Fruit fly (Drosophila melanogaster) whole organism, embryonic: Measurements from ENCODE around the gene CG17230.

Experiments used
- Atf3 ChIP-seq: fragments of 200-800 bp; sonication (Bioruptor generic); optimal IDR thresholded peaks from 3 replicates; lab custom pipeline; 2016; ENCODE audit warnings: missing biosample characterization, missing genetic modification characterization
- Blimp-1 ChIP-seq: fragments of 200-800 bp; sonication (Bioruptor generic); optimal IDR thresholded peaks from 3 replicates; lab custom pipeline; 2018; ENCODE audit warnings: missing biosample characterization, missing genetic modification characterization, mild to moderate bottlenecking, moderate library complexity, missing genetic modification reagents
- C15 ChIP-seq: fragments of 200-800 bp; sonication (Bioruptor generic); IDR thresholded peaks from 3 replicates; pipeline ENCODE4 v1.3.6; 2022; ENCODE audit warnings: missing biosample characterization, missing genetic modification characterization
- CG14014 ChIP-seq: fragments of 200-800 bp; sonication (Bioruptor generic); IDR thresholded peaks from 2 replicates; pipeline ENCODE4 v1.3.6; 2022; ENCODE audit warnings: missing biosample characterization, missing genetic modification characterization
- CG15514 ChIP-seq: fragments of 200-800 bp; sonication (Bioruptor generic); optimal IDR thresholded peaks from 3 replicates; lab custom pipeline; 2017; ENCODE audit warnings: missing biosample characterization, missing genetic modification characterization, mild to moderate bottlenecking, moderate library complexity, missing genetic modification reagents
- CG1647 ChIP-seq: fragments of 200-800 bp; sonication (Bioruptor generic); optimal IDR thresholded peaks from 3 replicates; lab custom pipeline; 2016; ENCODE audit warnings: missing biosample characterization, missing genetic modification characterization
- CG2120 ChIP-seq: fragments of 200-800 bp; sonication (Bioruptor generic); optimal IDR thresholded peaks from 3 replicates; lab custom pipeline; 2016; ENCODE audit warnings: missing biosample characterization, missing genetic modification characterization
- CG2202 ChIP-seq: fragments of 200-800 bp; sonication (Bioruptor generic); optimal IDR thresholded peaks from 2 replicates; lab custom pipeline; 2018; ENCODE audit warnings: missing biosample characterization, mild to moderate bottlenecking, missing genetic modification characterization
- CG31224 ChIP-seq: fragments of 200-800 bp; sonication (Bioruptor generic); IDR thresholded peaks from 2 replicates; pipeline ENCODE4 v1.3.6; 2022; ENCODE audit warnings: missing biosample characterization, missing genetic modification characterization
- CG32767 ChIP-seq: fragments of 200-800 bp; sonication (Bioruptor generic); IDR thresholded peaks from 2 replicates; pipeline ENCODE4 v1.3.6; 2022; ENCODE audit warnings: missing biosample characterization, missing genetic modification characterization
- CG34224 ChIP-seq: fragments of 200-800 bp; sonication (Bioruptor generic); IDR thresholded peaks from 3 replicates; pipeline ENCODE4 v1.3.6; 2022; ENCODE audit warnings: missing biosample characterization, missing genetic modification characterization; ENCODE audit not compliant: partially characterized antibody
- CG42726 ChIP-seq: fragments of 200-800 bp; sonication (Bioruptor generic); IDR thresholded peaks from 2 replicates; pipeline ENCODE4 v1.3.6; 2022; ENCODE audit warnings: missing biosample characterization, missing genetic modification characterization; ENCODE audit not compliant: partially characterized antibody
- CG6272 ChIP-seq: fragments of 200-800 bp; sonication (Bioruptor generic); IDR thresholded peaks from 2 replicates; pipeline ENCODE4 v1.3.6; 2022; ENCODE audit warnings: missing biosample characterization, missing genetic modification characterization
- CG6683 ChIP-seq: fragments of 200-800 bp; sonication (Bioruptor generic); optimal IDR thresholded peaks from 2 replicates; lab custom pipeline; 2017; ENCODE audit warnings: missing biosample characterization, mild to moderate bottlenecking, missing genetic modification characterization, missing genetic modification reagents
- CG7839 ChIP-seq: fragments of 200-800 bp; sonication (Bioruptor generic); optimal IDR thresholded peaks from 3 replicates; lab custom pipeline; 2018; ENCODE audit warnings: missing biosample characterization, mild to moderate bottlenecking, missing genetic modification characterization, moderate library complexity
- Camta ChIP-seq: fragments of 200-800 bp; sonication (Bioruptor generic); optimal IDR thresholded peaks from 2 replicates; lab custom pipeline; 2016; ENCODE audit warnings: missing biosample characterization, missing genetic modification characterization
- Chrac-16 ChIP-seq: fragments of 200-800 bp; sonication (Bioruptor generic); optimal IDR thresholded peaks from 3 replicates; lab custom pipeline; 2016; ENCODE audit warnings: missing biosample characterization, missing genetic modification characterization
- Dip2 ChIP-seq: fragments of 200-800 bp; sonication (Bioruptor generic); IDR thresholded peaks from 2 replicates; pipeline ENCODE4 v1.3.6; 2022; ENCODE audit warnings: missing biosample characterization, missing genetic modification characterization
- E2f1 ChIP-seq: fragments of 200-800 bp; sonication (Bioruptor generic); IDR thresholded peaks from 2 replicates; pipeline ENCODE4 v1.3.6; 2022; ENCODE audit warnings: missing biosample characterization, missing genetic modification characterization
- Eip74EF ChIP-seq, 2 experiments: fragments of 200-800 bp in 1 of 2; fragments of >200 bp in 1 of 2; sonication (Bioruptor generic) in 1 of 2; optimal IDR thresholded peaks; 2 replicates each; lab custom pipeline; 2017 to 2019; ENCODE audit warnings: missing biosample characterization in 2 of 2, missing genetic modification characterization in 2 of 2, mild to moderate bottlenecking in 1 of 2, moderate library complexity in 1 of 2
- HHEX ChIP-seq: fragments of 200-800 bp; sonication (Bioruptor generic); optimal IDR thresholded peaks from 3 replicates; lab custom pipeline; 2017; ENCODE audit warnings: missing biosample characterization, mild to moderate bottlenecking, missing genetic modification characterization, missing genetic modification reagents
- HmgD ChIP-seq: fragments of 200-800 bp; sonication (Bioruptor generic); optimal IDR thresholded peaks from 3 replicates; lab custom pipeline; 2016; ENCODE audit warnings: missing biosample characterization, missing genetic modification characterization
- NFAT ChIP-seq: fragments of 200-800 bp; sonication (Bioruptor generic); IDR thresholded peaks from 2 replicates; pipeline ENCODE4 v1.3.6; 2022; ENCODE audit warnings: missing biosample characterization, missing genetic modification characterization
- Neu2 ChIP-seq: fragments of 200-800 bp; sonication (Bioruptor generic); optimal IDR thresholded peaks from 3 replicates; lab custom pipeline; 2016; ENCODE audit warnings: missing biosample characterization, missing genetic modification characterization, borderline replicate concordance
- Rfx ChIP-seq: fragments of 200-800 bp; sonication (Bioruptor generic); IDR thresholded peaks from 2 replicates; pipeline ENCODE4 v1.3.6; 2022; ENCODE audit warnings: missing biosample characterization, missing genetic modification characterization
- Rx ChIP-seq: fragments of 200-800 bp; sonication (Bioruptor generic); IDR thresholded peaks from 2 replicates; pipeline ENCODE4 v1.3.6; 2022; ENCODE audit warnings: missing biosample characterization, missing genetic modification characterization
- Spps ChIP-seq: fragments of 200-800 bp; sonication (Bioruptor generic); optimal IDR thresholded peaks from 2 replicates; lab custom pipeline; 2018; ENCODE audit warnings: missing biosample characterization, mild to moderate bottlenecking, missing genetic modification characterization
- abd-A ChIP-seq: fragments of 200-800 bp; sonication (Bioruptor generic); optimal IDR thresholded peaks from 3 replicates; lab custom pipeline; 2019; ENCODE audit warnings: missing biosample characterization, mild to moderate bottlenecking, missing genetic modification characterization, moderate library complexity
- ac ChIP-seq: fragments of 200-800 bp; sonication (Bioruptor generic); optimal IDR thresholded peaks from 3 replicates; lab custom pipeline; 2017; ENCODE audit warnings: missing biosample characterization, mild to moderate bottlenecking, missing genetic modification characterization
- amos ChIP-seq: fragments of 200-800 bp; sonication (Bioruptor generic); IDR thresholded peaks from 2 replicates; pipeline ENCODE4 v1.3.6; 2022; ENCODE audit warnings: missing biosample characterization, missing genetic modification characterization; ENCODE audit not compliant: partially characterized antibody
- az2 ChIP-seq: fragments of 200-800 bp; sonication (Bioruptor generic); optimal IDR thresholded peaks from 3 replicates; lab custom pipeline; 2016; ENCODE audit warnings: missing biosample characterization, missing genetic modification characterization
- cato ChIP-seq: fragments of 200-800 bp; sonication (Bioruptor generic); optimal IDR thresholded peaks from 2 replicates; lab custom pipeline; 2016; ENCODE audit warnings: missing biosample characterization, missing genetic modification characterization, borderline replicate concordance
- crol ChIP-seq: fragments of 200-800 bp; sonication (Bioruptor generic); IDR thresholded peaks from 2 replicates; pipeline ENCODE4 v1.3.6; 2022; ENCODE audit warnings: missing biosample characterization, missing genetic modification characterization
- dysf ChIP-seq: fragments of 200-800 bp; sonication (Bioruptor generic); IDR thresholded peaks from 3 replicates; pipeline ENCODE4 v1.3.6; 2022; ENCODE audit warnings: missing biosample characterization, missing genetic modification characterization
- eve ChIP-seq, 2 experiments: fragments of >200 bp; optimal IDR thresholded peaks; 2 replicates each; lab custom pipeline; 2017; ENCODE audit warnings: missing biosample characterization in 2 of 2, missing genetic modification characterization in 2 of 2
- eyg ChIP-seq: fragments of 200-800 bp; sonication (Bioruptor generic); optimal IDR thresholded peaks from 3 replicates; lab custom pipeline; 2016; ENCODE audit warnings: missing biosample characterization, missing genetic modification characterization
- fd102C ChIP-seq: fragments of 200-800 bp; sonication (Bioruptor generic); optimal IDR thresholded peaks from 2 replicates; lab custom pipeline; 2018; ENCODE audit warnings: missing biosample characterization, mild to moderate bottlenecking, missing genetic modification characterization, moderate library complexity
- grau ChIP-seq: fragments of 200-800 bp; optimal IDR thresholded peaks from 3 replicates; lab custom pipeline; 2019; ENCODE audit warnings: missing biosample characterization, mild to moderate bottlenecking, missing genetic modification characterization, moderate library complexity
- grn ChIP-seq: fragments of 200-800 bp; sonication (Bioruptor generic); optimal IDR thresholded peaks from 3 replicates; lab custom pipeline; 2017; ENCODE audit warnings: missing biosample characterization, missing genetic modification characterization
- her ChIP-seq: fragments of 200-800 bp; sonication (Bioruptor generic); optimal IDR thresholded peaks from 2 replicates; lab custom pipeline; 2016; ENCODE audit warnings: missing biosample characterization, missing genetic modification characterization
- lola ChIP-seq, 3 experiments: fragments of >200 bp in 2 of 3; fragments of 200-800 bp in 1 of 3; sonication (Bioruptor generic) in 1 of 3; optimal IDR thresholded peaks; 2 replicates each; lab custom pipeline; 2017 to 2019; ENCODE audit warnings: missing biosample characterization in 3 of 3, missing genetic modification characterization in 3 of 3, mild to moderate bottlenecking in 1 of 3, moderate library complexity in 1 of 3
- lov ChIP-seq, 2 experiments: fragments of 200-800 bp in 1 of 2; fragments of >200 bp in 1 of 2; sonication (Bioruptor generic) in 1 of 2; IDR thresholded peaks in 1 of 2; optimal IDR thresholded peaks in 1 of 2; 2 replicates in 1 of 2; 3 replicates in 1 of 2; pipeline versions ENCODE4 v1.3.6 to Lab custom; 2017 to 2022; ENCODE audit warnings: missing biosample characterization in 1 of 2, missing genetic modification characterization in 1 of 2
- mam ChIP-seq: fragments of 200-800 bp; sonication (Bioruptor generic); optimal IDR thresholded peaks from 3 replicates; lab custom pipeline; 2016; ENCODE audit warnings: missing biosample characterization, missing genetic modification characterization
- nau ChIP-seq: fragments of 200-800 bp; sonication (Bioruptor generic); optimal IDR thresholded peaks from 3 replicates; lab custom pipeline; 2017; ENCODE audit warnings: missing biosample characterization, mild to moderate bottlenecking, missing genetic modification characterization, missing genetic modification reagents
- pb ChIP-seq: fragments of 200-800 bp; sonication (Bioruptor generic); optimal IDR thresholded peaks from 3 replicates; lab custom pipeline; 2016; ENCODE audit warnings: missing biosample characterization, missing genetic modification characterization
- phol ChIP-seq: fragments of 200-800 bp; sonication (Bioruptor generic); optimal IDR thresholded peaks from 3 replicates; lab custom pipeline; 2018; ENCODE audit warnings: missing biosample characterization, mild to moderate bottlenecking, missing genetic modification characterization, moderate library complexity
- psq ChIP-seq: fragments of 200-800 bp; sonication (Bioruptor generic); optimal IDR thresholded peaks from 2 replicates; lab custom pipeline; 2017; ENCODE audit warnings: missing biosample characterization, missing genetic modification characterization
- ranshi ChIP-seq: fragments of 200-800 bp; sonication (Bioruptor generic); IDR thresholded peaks from 2 replicates; pipeline ENCODE4 v1.3.6; 2022; ENCODE audit warnings: missing biosample characterization, missing genetic modification characterization
- tup ChIP-seq: fragments of 200-800 bp; sonication (Bioruptor generic); optimal IDR thresholded peaks from 2 replicates; lab custom pipeline; 2016; ENCODE audit warnings: missing biosample characterization, mild to moderate bottlenecking, missing genetic modification characterization, moderate library complexity

The CG17230 gene

DNA sequence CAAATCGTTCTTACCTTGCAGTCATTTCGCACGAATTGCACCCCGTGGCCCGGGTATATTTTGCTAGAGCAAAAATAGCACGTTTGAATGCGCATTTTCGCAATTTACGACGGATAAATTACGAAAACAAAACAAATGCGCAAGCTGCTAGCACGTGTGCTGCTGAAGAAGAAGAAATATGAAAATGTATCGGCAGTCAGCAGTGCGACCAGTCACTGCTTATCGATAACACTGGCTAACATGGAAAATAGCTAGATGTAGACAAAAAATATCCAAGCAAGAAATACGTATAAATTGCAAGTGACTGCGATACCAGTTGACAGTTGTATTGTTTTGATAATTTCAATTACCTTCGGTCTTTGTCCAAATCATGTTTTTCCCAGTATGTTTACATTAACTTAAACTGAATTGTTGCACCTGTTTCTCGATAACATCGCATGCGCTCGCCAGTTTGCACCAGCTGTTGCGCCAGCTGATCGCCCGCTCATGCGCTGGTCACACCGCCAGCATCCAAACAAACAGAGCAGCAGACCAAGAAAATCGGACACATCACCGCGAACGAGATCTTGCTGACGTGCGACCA is 6.1 kb upstream of the CG17230 start, which contains the start of the genes RpL24-like and CG5276 (continued):
- TF ChIP-seq E2f1 (GFP tag; lab: Robert Waterston, UW): no peak
- TF ChIP-seq Rx (GFP tag; lab: Robert Waterston, UW): no peak
- TF ChIP-seq Neu2 (GFP tag; lab: Kevin White, UChicago): peak; percentile 25
- no peak for TF ChIP-seq pb (GFP tag; lab: Kevin White, UChicago)
- TF ChIP-seq CG1647: no peak
- no peak for TF ChIP-seq nau (GFP tag; lab: Kevin White, UChicago)
- no peak for TF ChIP-seq HHEX (GFP tag; lab: Kevin White, UChicago)
- TF ChIP-seq CG6683: no peak
- no peak for TF ChIP-seq CG2120 (GFP tag; lab: Kevin White, UChicago)
- TF ChIP-seq Dip2 (GFP tag; lab: Robert Waterston, UW): no peak
- TF ChIP-seq cato (GFP tag; lab: Kevin White, UChicago): no peak
- no peak for TF ChIP-seq Atf3 (GFP tag; lab: Kevin White, UChicago)
- peak; percentile 52; the same call in 2 of the 3 replicates for TF ChIP-seq CG34224 (GFP tag; lab: Robert Waterston, UW)
- TF ChIP-seq CG2202 (tag; lab: Kevin White, UChicago): no peak
- no peak for TF ChIP-seq Eip74EF (GFP tag; optimal IDR thresholded peaks at IDR 0.05; lab: Kevin White, UChicago)
- TF ChIP-seq CG6272 (GFP tag; lab: Robert Waterston, UW): no peak
- peak; percentile 60 for TF ChIP-seq CG15514 (GFP tag; lab: Kevin White, UChicago)
- TF ChIP-seq fd102C: no peak
- no peak for TF ChIP-seq CG31224 (GFP tag; lab: Robert Waterston, UW)
- no peak for TF ChIP-seq grn
- TF ChIP-seq Camta (GFP tag; lab: Kevin White, UChicago): no peak
- peak; percentile 58 for TF ChIP-seq phol (tag; lab: Kevin White, UChicago)
- TF ChIP-seq amos (GFP tag; lab: Robert Waterston, UW): no peak; the same call in none of the 2 replicates
- no peak for TF ChIP-seq CG7839 (tag; lab: Kevin White, UChicago)
- no peak for TF ChIP-seq grau (tag; lab: Kevin White, UChicago)
- TF ChIP-seq CG14014 (GFP tag; lab: Robert Waterston, UW): no peak
- TF ChIP-seq ac (GFP tag; lab: Kevin White, UChicago): no peak
- no peak for TF ChIP-seq tup (GFP tag; lab: Kevin White, UChicago)
- peak in 1 of 3 experiments; percentile 20 for TF ChIP-seq lola (GFP tag; optimal IDR thresholded peaks at IDR 0.05; lab: Kevin White, UChicago)
- no peak for TF ChIP-seq NFAT
- TF ChIP-seq eve (GFP tag; optimal IDR thresholded peaks at IDR 0.05; lab: Kevin White, UChicago): no peak
- no peak for TF ChIP-seq dysf (GFP tag; lab: Robert Waterston, UW)
- TF ChIP-seq ranshi: no peak
- TF ChIP-seq Chrac-16 (GFP tag; lab: Kevin White, UChicago): no peak
- no peak for TF ChIP-seq crol (GFP tag; lab: Robert Waterston, UW)
- no peak for TF ChIP-seq mam (GFP tag; lab: Kevin White, UChicago)
- no peak for TF ChIP-seq her (GFP tag; lab: Kevin White, UChicago)
- TF ChIP-seq lov (optimal IDR thresholded peaks at IDR 0.05; lab: Kevin White, UChicago): no peak
- no peak for TF ChIP-seq lov (GFP tag; IDR thresholded peaks at IDR 0.05; lab: Robert Waterston, UW)
- TF ChIP-seq CG32767 (GFP tag; lab: Robert Waterston, UW): no peak
- 0 out of 2 replicates have a peak, but pooled peaks have one; percentile 18 for TF ChIP-seq CG42726 (GFP tag; lab: Robert Waterston, UW)
- TF ChIP-seq Spps (tag; lab: Kevin White, UChicago): no peak
- TF ChIP-seq C15 (GFP tag; lab: Robert Waterston, UW): no peak
- TF ChIP-seq Rfx (GFP tag; lab: Robert Waterston, UW): no peak; the same call in 1 of the 2 replicates
- no peak for TF ChIP-seq eyg (GFP tag; lab: Kevin White, UChicago)
- TF ChIP-seq az2 (GFP tag; lab: Kevin White, UChicago): no peak
- TF ChIP-seq HmgD (GFP tag; lab: Kevin White, UChicago): no peak
- TF ChIP-seq psq (GFP tag; lab: Kevin White, UChicago): no peak
- no peak for TF ChIP-seq Blimp-1 (GFP tag; lab: Kevin White, UChicago)
- TF ChIP-seq abd-A: no peak
